Fruit fly (Drosophila melanogaster) whole organism, prepupa: ENCODE results near the gene Gas8.

Source experiments
- CG11902 ChIP-seq: fragments of 200-800 bp; sonication (Bioruptor generic); optimal IDR thresholded peaks from 3 replicates; lab custom pipeline; 2016; ENCODE audit warnings: missing biosample characterization, missing genetic modification characterization
- CG1621 ChIP-seq: fragments of 200-800 bp; sonication (Bioruptor generic); optimal IDR thresholded peaks from 3 replicates; lab custom pipeline; 2018; ENCODE audit warnings: missing biosample characterization, mild to moderate bottlenecking, missing genetic modification characterization
- CG34406 ChIP-seq: fragments of 200-800 bp; sonication (Bioruptor generic); optimal IDR thresholded peaks from 3 replicates; lab custom pipeline; 2016; ENCODE audit warnings: missing biosample characterization, missing genetic modification characterization
- CG6854 ChIP-seq: fragments of 200-800 bp; sonication (Bioruptor generic); optimal IDR thresholded peaks from 2 replicates; lab custom pipeline; 2017; ENCODE audit warnings: missing biosample characterization, mild to moderate bottlenecking, missing genetic modification characterization
- CG8119 ChIP-seq: fragments of 200-800 bp; sonication (Bioruptor generic); IDR thresholded peaks from 3 replicates; pipeline ENCODE4 v1.3.6; 2022; ENCODE audit warnings: missing biosample characterization, missing genetic modification characterization
- CG8632 ChIP-seq: fragments of 200-800 bp; sonication (Bioruptor generic); optimal IDR thresholded peaks from 3 replicates; lab custom pipeline; 2016; ENCODE audit warnings: missing biosample characterization, missing genetic modification characterization
- Eip78C ChIP-seq: fragments of 200-800 bp; sonication (Bioruptor generic); peaks from one replicate; lab custom pipeline; 2016; ENCODE audit warnings: missing biosample characterization, missing genetic modification characterization
- Hr39 ChIP-seq: fragments of 200-800 bp; sonication (Bioruptor generic); optimal IDR thresholded peaks from 2 replicates; lab custom pipeline; 2016; ENCODE audit warnings: missing biosample characterization, missing genetic modification characterization
- Sox102F ChIP-seq: fragments of 200-800 bp; sonication (Bioruptor generic); optimal IDR thresholded peaks from 2 replicates; lab custom pipeline; 2016; ENCODE audit warnings: missing biosample characterization, mild to moderate bottlenecking, missing genetic modification characterization
- cyc ChIP-seq: fragments of 200-800 bp; sonication (Bioruptor generic); optimal IDR thresholded peaks from 3 replicates; lab custom pipeline; 2016; ENCODE audit warnings: missing biosample characterization, missing genetic modification characterization
- dac ChIP-seq: fragments of 200-800 bp; sonication (Bioruptor generic); optimal IDR thresholded peaks from 2 replicates; lab custom pipeline; 2017; ENCODE audit warnings: missing biosample characterization, mild to moderate bottlenecking, missing genetic modification characterization

DNA sequence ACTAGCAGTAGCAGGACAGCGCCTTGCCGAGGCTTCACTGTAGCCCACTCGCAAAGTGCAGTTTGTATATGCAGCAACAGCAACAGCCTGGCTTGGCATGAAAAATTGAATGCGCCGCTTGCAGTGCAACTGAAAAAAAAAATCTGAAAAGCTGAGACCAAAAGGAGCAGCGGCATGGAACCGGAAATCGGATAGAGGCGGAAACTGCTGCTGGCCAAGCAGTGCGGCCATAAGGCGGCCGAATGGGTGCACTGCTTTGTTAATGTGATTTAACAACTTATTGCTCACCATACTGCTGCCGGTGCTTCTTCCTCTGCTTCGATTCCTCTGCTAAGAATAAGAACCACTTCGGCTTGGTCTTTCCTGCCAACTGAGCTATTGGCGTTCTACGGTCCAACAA is 400 bp downstream of the Gas8 start:
- TF ChIP-seq Hr39 (GFP tag; lab: Kevin White, UChicago) (no peak), CG8632 (GFP tag; lab: Kevin White, UChicago) (no peak), Eip78C (no peak), cyc (GFP tag; lab: Kevin White, UChicago) (no peak), dac (GFP tag; lab: Kevin White, UChicago) (no peak), CG11902 (GFP tag; lab: Kevin White, UChicago) (no peak), CG8119 (GFP tag; lab: Robert Waterston, UW) (no peak), CG34406 (GFP tag; lab: Kevin White, UChicago) (no peak), CG6854 (GFP tag; lab: Kevin White, UChicago) (no peak), Sox102F (GFP tag; lab: Kevin White, UChicago) (no peak), CG1621 (tag; lab: Kevin White, UChicago) (no peak)
